Fruit fly (Drosophila melanogaster): Measurements from ENCODE around the gene RnrL.
A peak's percentile ranks its signal among the peaks of the same experiment; 100 is the strongest.

Gene RnrL

DNA sequence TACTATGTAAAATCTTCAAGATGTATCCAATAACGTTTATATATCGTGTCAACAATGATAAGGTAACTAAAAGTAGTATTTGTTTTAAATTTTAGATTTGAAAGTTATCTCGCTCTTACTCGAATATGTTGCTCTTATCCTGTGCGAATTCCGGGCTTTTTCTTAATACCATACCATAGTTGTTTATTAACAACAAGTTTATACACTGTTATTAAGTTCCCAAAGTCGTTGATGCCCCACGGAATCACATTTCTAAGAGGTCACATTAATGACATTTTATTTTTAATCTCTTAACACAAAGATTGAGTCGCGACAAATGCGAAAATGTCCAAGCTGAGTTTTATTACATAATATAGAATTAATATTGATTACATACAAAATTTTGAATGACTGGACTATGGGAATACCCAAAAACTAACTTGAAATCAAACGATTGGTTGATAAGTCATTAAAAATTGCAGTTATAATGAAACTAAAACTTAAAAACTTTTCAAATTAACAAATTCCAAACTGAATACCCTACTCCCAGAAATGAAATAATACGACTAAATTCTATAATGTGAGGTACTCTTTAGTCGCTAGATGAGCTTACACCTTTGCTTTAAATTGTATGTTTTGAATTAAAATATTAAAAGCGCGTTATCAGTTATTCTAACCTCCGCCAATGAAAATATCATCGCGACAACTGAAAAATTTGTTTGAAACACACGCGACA lies 4.8 kb downstream of the RnrL start, which contains the start of gene CG5381:
TSS of gene CG5381 (minus strand) at position 330 of the 715 bp plus-strand sequence.
- TF ChIP-seq CG16779 (tag; optimal IDR thresholded peaks at IDR 0.05) (no peak), svp (GFP tag) (peak; percentile 93), vri (GFP tag; optimal IDR thresholded peaks at IDR 0.05) (peak; percentile 47), CG34406 (GFP tag; optimal IDR thresholded peaks at IDR 0.05) (no peak), Gug (GFP tag; IDR thresholded peaks at IDR 0.05) (no peak), Eip75B (GFP tag; optimal IDR thresholded peaks at IDR 0.05) (no peak), CG6808 (GFP tag; optimal IDR thresholded peaks at IDR 0.05) (no peak)

dm6 chr2L:10322176-10322575 lies 5.6 kb downstream of the RnrL start, which contains the start of gene CG4995:
Gene CG4995 (plus strand): TSS chr2L:10322476.
- peak; percentile 61 for TF ChIP-seq Eip78C (GFP tag)
- no peak for TF ChIP-seq CG9139 (GFP tag; optimal IDR thresholded peaks at IDR 0.05)

DNA sequence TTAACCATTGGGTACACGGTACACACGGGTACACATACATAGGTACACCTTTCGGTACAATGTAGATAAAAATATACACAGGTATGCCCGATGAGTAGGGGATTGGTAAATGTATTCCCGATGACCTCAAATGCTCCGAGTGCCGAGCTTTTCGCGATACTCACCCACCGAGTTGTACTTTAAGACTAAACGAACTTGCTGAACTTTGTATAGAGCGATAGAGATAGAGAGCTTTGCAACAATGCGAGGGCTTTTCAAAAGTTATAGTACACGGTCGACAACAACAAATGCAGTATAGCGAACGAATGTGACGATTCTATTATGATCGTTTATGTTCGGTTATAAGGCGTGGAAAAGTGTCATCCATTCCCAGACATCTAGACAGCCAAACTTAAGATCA lies 6.1 kb downstream of the RnrL start:
- TF ChIP-seq fd59A (GFP tag; optimal IDR thresholded peaks at IDR 0.05), result no peak
- peak; percentile 69 for TF ChIP-seq Eip78C (GFP tag)
- TF ChIP-seq CG1621 (tag; optimal IDR thresholded peaks at IDR 0.05), result no peak
- peak; percentile 2 for TF ChIP-seq Eip93F (GFP tag; optimal IDR thresholded peaks at IDR 0.05)
- peak; percentile 15 for TF ChIP-seq vri (GFP tag; optimal IDR thresholded peaks at IDR 0.05)
- peak; percentile 33; the same call in 1 of the 2 replicates for TF ChIP-seq CG15336 (GFP tag; IDR thresholded peaks at IDR 0.05)
- peak; percentile 66 for TF ChIP-seq dsx (GFP tag; optimal IDR thresholded peaks at IDR 0.05; ENCODE audit: poor library complexity, severe bottlenecking)

DNA sequence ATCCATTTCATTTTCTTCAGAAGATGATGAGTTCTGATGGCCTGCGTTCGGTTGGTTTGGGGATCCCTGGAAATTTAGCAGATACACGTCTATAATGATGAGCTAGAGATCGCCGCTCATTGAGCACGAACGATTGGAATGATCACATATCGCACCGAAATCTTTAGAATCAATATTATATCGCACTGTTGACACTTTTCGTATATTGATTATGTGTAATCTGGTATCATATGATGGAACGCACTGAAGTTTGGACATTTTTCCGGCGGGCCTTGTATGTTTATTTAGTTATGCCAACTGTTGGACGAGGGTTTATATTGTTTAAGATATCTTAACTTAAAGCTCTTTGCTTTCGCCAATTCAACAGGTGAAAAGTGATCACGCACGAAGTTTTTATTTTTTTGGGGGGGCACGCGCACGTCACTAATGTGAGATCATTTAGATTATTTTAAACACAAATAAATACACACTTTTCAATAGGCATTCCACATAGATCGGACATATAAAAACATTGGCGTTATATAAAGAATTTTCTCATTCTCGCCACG lies 6.6 kb downstream of the RnrL start:
- no peak for TF ChIP-seq dsx (GFP tag; optimal IDR thresholded peaks at IDR 0.05; ENCODE audit: poor library complexity, severe bottlenecking)
- TF ChIP-seq fkh (GFP tag; optimal IDR thresholded peaks at IDR 0.05), result peak; percentile 85
- TF ChIP-seq cyc (GFP tag; optimal IDR thresholded peaks at IDR 0.05), result peak; percentile 9
- peak; percentile 71 for TF ChIP-seq Eip78C (GFP tag)

- TF ChIP-seq CG11762 (GFP tag; optimal IDR thresholded peaks at IDR 0.05; ENCODE audit: insufficient read depth) (no peak), vri (GFP tag; optimal IDR thresholded peaks at IDR 0.05) (peak; percentile 94), Eip93F (GFP tag; optimal IDR thresholded peaks at IDR 0.05) (peak; percentile 27)
Observed at dm6 chr2L:10320174-10320775, 7.5 kb downstream of the RnrL start.

DNA sequence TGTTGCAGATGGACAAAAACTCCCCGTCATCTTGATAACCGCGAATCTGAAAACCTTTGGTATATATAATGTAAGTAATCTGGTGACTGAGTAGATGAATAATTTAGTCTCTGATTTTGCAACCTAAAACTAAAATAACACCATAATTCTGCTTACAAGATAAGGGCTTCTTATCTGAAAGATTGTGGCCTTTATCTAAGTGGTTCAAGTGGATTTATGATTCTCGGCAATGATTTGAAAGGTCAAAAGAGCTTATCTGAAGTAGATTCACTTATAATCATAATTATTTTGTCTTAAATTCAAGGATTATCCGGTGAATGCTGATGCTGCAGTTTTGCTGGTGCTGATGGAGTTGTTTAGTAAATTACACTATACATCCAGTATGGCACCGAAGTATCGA lies 11.9 kb downstream of the RnrL start:
- TF ChIP-seq CG6808 (GFP tag; optimal IDR thresholded peaks at IDR 0.05), result no peak
- no peak for TF ChIP-seq CG1621 (tag; optimal IDR thresholded peaks at IDR 0.05)
- no peak for TF ChIP-seq Sox15 (GFP tag; optimal IDR thresholded peaks at IDR 0.05)

- TF ChIP-seq topi (GFP tag; optimal IDR thresholded peaks at IDR 0.05), result peak; percentile 26
- TF ChIP-seq fkh (GFP tag; optimal IDR thresholded peaks at IDR 0.05), result peak; percentile 25
- TF ChIP-seq Eip78C (GFP tag), result no peak
- peak; percentile 21 for TF ChIP-seq Sox14 (GFP tag; optimal IDR thresholded peaks at IDR 0.05)
- no peak for TF ChIP-seq Gug (GFP tag; IDR thresholded peaks at IDR 0.05)
- peak; percentile 6 for TF ChIP-seq esn (GFP tag; optimal IDR thresholded peaks at IDR 0.05)
- TF ChIP-seq CG3032 (tag; optimal IDR thresholded peaks at IDR 0.05), result peak; percentile 34
- TF ChIP-seq cyc (GFP tag; optimal IDR thresholded peaks at IDR 0.05), result peak; percentile 22
- TF ChIP-seq CG7368 (GFP tag; optimal IDR thresholded peaks at IDR 0.05), result no peak
- TF ChIP-seq CG8632 (GFP tag; optimal IDR thresholded peaks at IDR 0.05), result no peak
- no peak for TF ChIP-seq Ets21C (GFP tag; optimal IDR thresholded peaks at IDR 0.05)
- no peak for TF ChIP-seq lz (GFP tag; optimal IDR thresholded peaks at IDR 0.05)
- no peak for TF ChIP-seq Ets96B (tag; optimal IDR thresholded peaks at IDR 0.05)
Observed at dm6 chr2L:10314327-10315210, 13.2 kb downstream of the RnrL start, which contains the start of the genes Usp14 and CG4972. Gene Usp14 (minus strand): TSS chr2L:10314396. Gene CG4972 (plus strand): TSS chr2L:10314792.
